Worm (Caenorhabditis elegans): Measurements from ENCODE around the gene F54C9.7.

F54C9.7 gene

ce11 chrII:8610085-8610484 lies 36.9 kb downstream of the F54C9.7 start, which contains the start of gene F28C6.9:
TSS of gene F28C6.9 (minus strand) at chrII:8610185.
- TF ChIP-seq jun-1 (tag; optimal IDR thresholded peaks at IDR 0.05) (no peak), ZK546.5 (tag; optimal IDR thresholded peaks at IDR 0.05) (no peak), pha-4 (tag; optimal IDR thresholded peaks at IDR 0.05) (no peak), lin-15B (tag; optimal IDR thresholded peaks at IDR 0.05) (no peak), aly-2 (tag; optimal IDR thresholded peaks at IDR 0.05) (no peak), hmg-11 (tag; optimal IDR thresholded peaks at IDR 0.05) (no peak), tbx-2 (tag; optimal IDR thresholded peaks at IDR 0.05) (no peak), nfya-1 (tag; optimal IDR thresholded peaks at IDR 0.05; ENCODE audit: insufficient read depth) (no peak), nhr-237 (tag; optimal IDR thresholded peaks at IDR 0.05) (no peak), ceh-16 (tag; optimal IDR thresholded peaks at IDR 0.05) (no peak), ceh-28 (tag; optimal IDR thresholded peaks at IDR 0.05) (no peak), ceh-82 (tag; optimal IDR thresholded peaks at IDR 0.05) (no peak), nhr-77 (tag; optimal IDR thresholded peaks at IDR 0.05) (no peak), nhr-12 (tag; optimal IDR thresholded peaks at IDR 0.05) (no peak), mml-1 (tag; optimal IDR thresholded peaks at IDR 0.05) (no peak), unc-62 (GFP tag; optimal IDR thresholded peaks at IDR 0.05) (no peak), ztf-11 (tag; optimal IDR thresholded peaks at IDR 0.05) (no peak)

ce11 chrII:8610585-8610984 lies 37.4 kb downstream of the F54C9.7 start:
- no peak for TF ChIP-seq pha-4 (tag; optimal IDR thresholded peaks at IDR 0.05)
- no peak for TF ChIP-seq lin-15B (tag; optimal IDR thresholded peaks at IDR 0.05)
- TF ChIP-seq nhr-77 (tag; optimal IDR thresholded peaks at IDR 0.05): no peak
- TF ChIP-seq unc-62 (GFP tag; optimal IDR thresholded peaks at IDR 0.05): no peak
- no peak for TF ChIP-seq unc-39 (tag; optimal IDR thresholded peaks at IDR 0.05)
- TF ChIP-seq elt-2 (tag; optimal IDR thresholded peaks at IDR 0.05): no peak
- TF ChIP-seq nhr-25 (tag; optimal IDR thresholded peaks at IDR 0.05): no peak
- TF ChIP-seq R02D3.7 (tag; optimal IDR thresholded peaks at IDR 0.05): no peak
- no peak for TF ChIP-seq nhr-23 (tag; optimal IDR thresholded peaks at IDR 0.05)
- no peak for TF ChIP-seq nhr-67 (tag; optimal IDR thresholded peaks at IDR 0.05)
- TF ChIP-seq fos-1 (tag; optimal IDR thresholded peaks at IDR 0.05): no peak
- TF ChIP-seq zag-1 (tag; optimal IDR thresholded peaks at IDR 0.05): no peak
- TF ChIP-seq sea-2 (GFP tag; optimal IDR thresholded peaks at IDR 0.05): no peak
- TF ChIP-seq fkh-10 (GFP tag; optimal IDR thresholded peaks at IDR 0.05): no peak
- TF ChIP-seq jun-1 (tag; optimal IDR thresholded peaks at IDR 0.05): no peak
- no peak for TF ChIP-seq nfya-1 (tag; optimal IDR thresholded peaks at IDR 0.05; ENCODE audit: insufficient read depth)
- no peak for TF ChIP-seq daf-12 (tag; optimal IDR thresholded peaks at IDR 0.05)
- TF ChIP-seq lin-39 (tag; optimal IDR thresholded peaks at IDR 0.05): no peak
- no peak for TF ChIP-seq ceh-82 (tag; optimal IDR thresholded peaks at IDR 0.05)
- no peak for TF ChIP-seq nhr-76 (tag; optimal IDR thresholded peaks at IDR 0.05)

ce11 chrII:8611330-8611729 lies 38.2 kb downstream of the F54C9.7 start:
- TF ChIP-seq pqm-1 (tag; optimal IDR thresholded peaks at IDR 0.05) (no peak), mdl-1 (tag; optimal IDR thresholded peaks at IDR 0.05) (no peak), ceh-9 (tag; optimal IDR thresholded peaks at IDR 0.05) (no peak), ama-1 (optimal IDR thresholded peaks at IDR 0.05) (no peak), fos-1 (tag; optimal IDR thresholded peaks at IDR 0.05) (no peak), nhr-12 (tag; optimal IDR thresholded peaks at IDR 0.05) (no peak), ztf-4 (tag; optimal IDR thresholded peaks at IDR 0.05) (no peak), eor-1 (tag; optimal IDR thresholded peaks at IDR 0.05) (no peak), nhr-28 (tag; optimal IDR thresholded peaks at IDR 0.05) (no peak), fkh-2 (tag; optimal IDR thresholded peaks at IDR 0.05) (no peak), R02D3.7 (tag; optimal IDR thresholded peaks at IDR 0.05) (no peak), nhr-43 (tag; optimal IDR thresholded peaks at IDR 0.05; ENCODE audit: poor library complexity, severe bottlenecking) (no peak), nhr-11 (tag; optimal IDR thresholded peaks at IDR 0.05) (no peak), ZK546.5 (tag; optimal IDR thresholded peaks at IDR 0.05) (no peak), nhr-25 (tag; optimal IDR thresholded peaks at IDR 0.05) (no peak), nhr-77 (tag; optimal IDR thresholded peaks at IDR 0.05) (no peak)

ce11 chrII:8612470-8612869 lies 39.3 kb downstream of the F54C9.7 start, which contains the start of gene T22C8.1:
TSS of gene T22C8.1 (plus strand) at chrII:8612770.
- no peak for TF ChIP-seq lin-39 (tag; optimal IDR thresholded peaks at IDR 0.05)
- TF ChIP-seq nhr-237 (tag; optimal IDR thresholded peaks at IDR 0.05): no peak
- TF ChIP-seq pha-4 (tag; optimal IDR thresholded peaks at IDR 0.05): no peak
- TF ChIP-seq nhr-12 (tag; optimal IDR thresholded peaks at IDR 0.05): no peak
- no peak for TF ChIP-seq ceh-28 (tag; optimal IDR thresholded peaks at IDR 0.05)
- no peak for TF ChIP-seq ama-1 (optimal IDR thresholded peaks at IDR 0.05)

Data from whole organism, L3 larva.